Worm (Caenorhabditis elegans) whole organism, early embryonic: ENCODE results near the gene pdcd-2.
A peak's percentile ranks its signal among the peaks of the same experiment; 100 is the strongest.

ENCODE experiments used
- B0310.2 ChIP-seq: sonication (generic microtip); optimal IDR thresholded peaks from 2 replicates; lab custom pipeline; 2016; ENCODE audit warnings: mild to moderate bottlenecking, missing genetic modification characterization, missing compliant biosample characterization
- F13C5.2 ChIP-seq: sonication (generic microtip); optimal IDR thresholded peaks from 2 replicates; lab custom pipeline; 2017; ENCODE audit warnings: mild to moderate bottlenecking, missing genetic modification characterization, inconsistent platforms, missing compliant biosample characterization
- aly-1 ChIP-seq: sonication (generic microtip); optimal IDR thresholded peaks from 2 replicates; lab custom pipeline; 2016; ENCODE audit warnings: missing genetic modification characterization, missing compliant biosample characterization
- ama-1 ChIP-seq: fragments of 150-350 bp; optimal IDR thresholded peaks from 2 replicates; lab custom pipeline; 2014
- ceh-13 ChIP-seq: fragments of 200-800 bp; sonication (Bioruptor generic); optimal IDR thresholded peaks from 2 replicates; lab custom pipeline; 2018; ENCODE audit warnings: mild to moderate bottlenecking, missing genetic modification characterization, missing compliant biosample characterization
- ceh-36 ChIP-seq: sonication (generic microtip); optimal IDR thresholded peaks from 2 replicates; lab custom pipeline; 2016; ENCODE audit warnings: missing genetic modification characterization, inconsistent platforms, missing compliant biosample characterization
- ets-7 ChIP-seq: sonication (generic microtip); optimal IDR thresholded peaks from 2 replicates; lab custom pipeline; 2016; ENCODE audit warnings: missing genotype, missing genetic modification characterization, missing compliant biosample characterization
- flt-1 ChIP-seq: fragments of 200-800 bp; sonication (Bioruptor generic); IDR thresholded peaks from 2 replicates; pipeline ENCODE4 v1.3.6; 2022; ENCODE audit warnings: missing genetic modification characterization, missing compliant biosample characterization
- hmbx-1 ChIP-seq: sonication (generic microtip); optimal IDR thresholded peaks from 2 replicates; lab custom pipeline; 2016; ENCODE audit warnings: mild to moderate bottlenecking, missing genetic modification characterization, missing compliant biosample characterization
- hmg-4 ChIP-seq: fragments of 200-800 bp; sonication (Bioruptor generic); optimal IDR thresholded peaks from 2 replicates; lab custom pipeline; 2018; ENCODE audit warnings: mild to moderate bottlenecking, missing genetic modification characterization, missing compliant biosample characterization
- hnd-1 ChIP-seq: sonication (generic microtip); optimal IDR thresholded peaks from 2 replicates; lab custom pipeline; 2016; ENCODE audit warnings: missing genetic modification characterization, missing compliant biosample characterization
- pes-1 ChIP-seq: fragments of 200-800 bp; sonication (Bioruptor generic); IDR thresholded peaks from 2 replicates; pipeline ENCODE4 v1.3.6; 2022; ENCODE audit warnings: missing genetic modification reagents, missing genetic modification characterization, missing compliant biosample characterization
- scrt-1 ChIP-seq: fragments of 200-800 bp; sonication (Bioruptor generic); IDR thresholded peaks from 2 replicates; pipeline ENCODE4 v1.3.6; 2022; ENCODE audit warnings: missing genetic modification characterization, missing compliant biosample characterization
- sea-1 ChIP-seq: fragments of 200-800 bp; sonication (Bioruptor generic); conservative IDR thresholded peaks from 2 replicates; pipeline ENCODE4 v1.3.6; 2022; ENCODE audit warnings: missing genetic modification characterization, missing compliant biosample characterization
- tbx-11 ChIP-seq: fragments of 200-800 bp; sonication (Bioruptor generic); IDR thresholded peaks from 2 replicates; pipeline ENCODE4 v1.3.6; 2022; ENCODE audit warnings: missing genetic modification characterization, missing compliant biosample characterization
- tbx-37 ChIP-seq: fragments of 200-800 bp; sonication (Bioruptor generic); conservative IDR thresholded peaks from 2 replicates; pipeline ENCODE4 v1.3.6; 2022; ENCODE audit warnings: missing genetic modification reagents, missing genetic modification characterization, missing compliant biosample characterization
- tra-4 ChIP-seq: sonication (generic microtip); optimal IDR thresholded peaks from 2 replicates; lab custom pipeline; 2017; ENCODE audit warnings: missing genetic modification characterization, missing compliant biosample characterization

The pdcd-2 gene

ce11 chrIII:4417956-4418355 is at the start of gene pdcd-2, which contains the start of gene R07E5.19:
Gene pdcd-2, minus strand, starts transcription at chrIII:4418057.
Gene R07E5.19, minus strand, starts transcription at chrIII:4418056.
- TF ChIP-seq B0310.2 (tag; lab: Kevin White, UChicago) (no peak), scrt-1 (no peak), ceh-13 (no peak), aly-1 (tag; lab: Kevin White, UChicago) (no peak), tra-4 (tag; lab: Kevin White, UChicago) (no peak), tbx-37 (GFP tag; lab: Robert Waterston, UW) (no peak), ama-1 (lab: Kevin White, UChicago) (no peak), hnd-1 (tag; lab: Kevin White, UChicago) (no peak), ceh-36 (no peak), ets-7 (tag; lab: Kevin White, UChicago) (no peak)

ce11 chrIII:4467277-4467676 is 49.4 kb upstream of the pdcd-2 start, which contains the start of gene ndg-4:
Gene ndg-4, minus strand, starts transcription at chrIII:4467377.
- no peak for TF ChIP-seq flt-1
- TF ChIP-seq tra-4 (tag; lab: Kevin White, UChicago), result no peak
- TF ChIP-seq ceh-36, result no peak
- TF ChIP-seq F13C5.2 (tag; lab: Kevin White, UChicago), result no peak
- TF ChIP-seq ets-7 (tag; lab: Kevin White, UChicago), result no peak
- no peak for TF ChIP-seq tbx-37 (GFP tag; lab: Robert Waterston, UW)
- no peak for TF ChIP-seq hmbx-1

ce11 chrIII:4461337-4461736 is 43.5 kb upstream of the pdcd-2 start:
- TF ChIP-seq flt-1 (no peak), tbx-37 (GFP tag; lab: Robert Waterston, UW) (no peak), sea-1 (GFP tag; lab: Robert Waterston, UW) (no peak), scrt-1 (no peak), ama-1 (lab: Kevin White, UChicago) (no peak), ceh-13 (no peak), ets-7 (tag; lab: Kevin White, UChicago) (no peak)

- TF ChIP-seq ama-1 (lab: Kevin White, UChicago) (no peak), tbx-37 (GFP tag; lab: Robert Waterston, UW) (no peak), tra-4 (tag; lab: Kevin White, UChicago) (no peak), aly-1 (tag; lab: Kevin White, UChicago) (no peak), scrt-1 (no peak), sea-1 (GFP tag; lab: Robert Waterston, UW) (no peak), ceh-13 (no peak), tbx-11 (no peak), flt-1 (no peak)
Observed at ce11 chrIII:4460242-4460641, 42.4 kb upstream of the pdcd-2 start.

ce11 chrIII:4456579-4456978 is 38.7 kb upstream of the pdcd-2 start:
- TF ChIP-seq hmg-4 (GFP tag; lab: Kevin White, UChicago) (no peak), ceh-13 (no peak), aly-1 (tag; lab: Kevin White, UChicago) (no peak), ets-7 (tag; lab: Kevin White, UChicago) (no peak), hnd-1 (tag; lab: Kevin White, UChicago) (no peak), ama-1 (lab: Kevin White, UChicago) (no peak), tbx-37 (GFP tag; lab: Robert Waterston, UW) (no peak), pes-1 (GFP tag; lab: Robert Waterston, UW) (no peak)

ce11 chrIII:4454919-4455318 is 37.1 kb upstream of the pdcd-2 start:
- TF ChIP-seq flt-1, result no peak
- peak; percentile 14 for TF ChIP-seq aly-1 (tag; lab: Kevin White, UChicago)

- no peak for TF ChIP-seq F13C5.2 (tag; lab: Kevin White, UChicago)
- TF ChIP-seq ets-7 (tag; lab: Kevin White, UChicago), result peak; percentile 30
Observed at ce11 chrIII:4453768-4454167, 35.9 kb upstream of the pdcd-2 start.

ce11 chrIII:4453301-4453700 is 35.4 kb upstream of the pdcd-2 start:
- TF ChIP-seq flt-1 (no peak), F13C5.2 (tag; lab: Kevin White, UChicago) (no peak), tbx-37 (GFP tag; lab: Robert Waterston, UW) (no peak), B0310.2 (tag; lab: Kevin White, UChicago) (no peak), aly-1 (tag; lab: Kevin White, UChicago) (no peak), scrt-1 (no peak)

- TF ChIP-seq aly-1 (tag; lab: Kevin White, UChicago) (no peak), hnd-1 (tag; lab: Kevin White, UChicago) (no peak), hmg-4 (GFP tag; lab: Kevin White, UChicago) (no peak), flt-1 (no peak), ama-1 (lab: Kevin White, UChicago) (no peak), pes-1 (GFP tag; lab: Robert Waterston, UW) (no peak), B0310.2 (tag; lab: Kevin White, UChicago) (no peak), ceh-36 (no peak), ceh-13 (no peak), scrt-1 (no peak), tbx-37 (GFP tag; lab: Robert Waterston, UW) (no peak), sea-1 (GFP tag; lab: Robert Waterston, UW) (no peak), tra-4 (tag; lab: Kevin White, UChicago) (no peak), tbx-11 (no peak), ets-7 (tag; lab: Kevin White, UChicago) (no peak)
Observed at ce11 chrIII:4452749-4453148, 34.9 kb upstream of the pdcd-2 start.
